Worm (Caenorhabditis elegans) whole organism, L1 larva: ENCODE data around the gene tig-2.

ENCODE experiments used
- alr-1 ChIP-seq: fragments of 200-800 bp; sonication (Bioruptor generic); optimal IDR thresholded peaks from 2 replicates; lab custom pipeline; 2018; ENCODE audit warnings: borderline replicate concordance, mild to moderate bottlenecking, missing genetic modification characterization, missing compliant biosample characterization
- ama-1 ChIP-seq: fragments of 150-350 bp; optimal IDR thresholded peaks from 2 replicates; lab custom pipeline; 2014
- blmp-1 ChIP-seq: fragments of 150-350 bp; optimal IDR thresholded peaks from 2 replicates; lab custom pipeline; 2014; ENCODE audit warnings: missing biosample characterization, missing genetic modification characterization
- ceh-63 ChIP-seq: fragments of 200-800 bp; sonication (Bioruptor generic); optimal IDR thresholded peaks from 2 replicates; lab custom pipeline; 2018; ENCODE audit warnings: mild to moderate bottlenecking, missing genetic modification characterization, missing compliant biosample characterization
- ceh-8 ChIP-seq: fragments of 200-800 bp; sonication (Bioruptor generic); optimal IDR thresholded peaks from 2 replicates; lab custom pipeline; 2018; ENCODE audit warnings: mild to moderate bottlenecking, missing genetic modification characterization, moderate library complexity, missing compliant biosample characterization
- ceh-82 ChIP-seq, 3 experiments: fragments of 150-350 bp in 1 of 3; sonication (generic microtip) in 2 of 3; optimal IDR thresholded peaks; 2 replicates each; lab custom pipeline; 2014 to 2017; ENCODE audit warnings: missing biosample characterization in 3 of 3, missing genetic modification characterization in 3 of 3
- ceh-90 ChIP-seq: sonication (generic microtip); optimal IDR thresholded peaks from 2 replicates; lab custom pipeline; 2016; ENCODE audit warnings: missing genetic modification characterization, missing compliant biosample characterization
- efl-1 ChIP-seq, 4 experiments: fragments of 150-350 bp; optimal IDR thresholded peaks in 3 of 4; peaks in 1 of 4; 1 replicate in 1 of 4; 2 replicates in 3 of 4; lab custom pipeline; 2014; ENCODE audit warnings: missing biosample characterization in 2 of 4, missing genetic modification characterization in 2 of 4, missing genetic modification reagents in 2 of 4
- efl-3 ChIP-seq: fragments of 200-800 bp; sonication (Bioruptor generic); optimal IDR thresholded peaks from 2 replicates; lab custom pipeline; 2018; ENCODE audit warnings: mild to moderate bottlenecking, missing genetic modification characterization, missing compliant biosample characterization
- egl-13 ChIP-seq: sonication (generic microtip); optimal IDR thresholded peaks from 2 replicates; lab custom pipeline; 2016; ENCODE audit warnings: missing genotype, missing genetic modification reagents, missing genetic modification characterization, missing compliant biosample characterization
- egl-27 ChIP-seq, 2 experiments: fragments of 150-350 bp in 1 of 2; sonication (generic microtip); optimal IDR thresholded peaks; 3 replicates each; lab custom pipeline; 2017 to 2018; ENCODE audit warnings: missing biosample characterization in 2 of 2, missing genetic modification characterization in 2 of 2, missing genetic modification reagents in 2 of 2
- elt-2 ChIP-seq: sonication (generic microtip); optimal IDR thresholded peaks from 2 replicates; lab custom pipeline; 2016; ENCODE audit warnings: missing genetic modification characterization, mild to moderate bottlenecking, inconsistent platforms, missing compliant biosample characterization, missing genetic modification reagents
- elt-3 ChIP-seq, 6 experiments: fragments of 150-350 bp in 1 of 6; sonication (generic microtip); optimal IDR thresholded peaks; 2 replicates each; lab custom pipeline; 2017 to 2018; ENCODE audit warnings: missing biosample characterization in 6 of 6, missing genetic modification characterization in 6 of 6, inconsistent platforms in 1 of 6
- grh-1 ChIP-seq: fragments of 200-800 bp; sonication (Bioruptor generic); IDR thresholded peaks from 2 replicates; pipeline ENCODE4 v1.3.6; 2022; ENCODE audit warnings: missing genetic modification reagents, missing genetic modification characterization, missing compliant biosample characterization
- hlh-4 ChIP-seq: sonication (generic microtip); optimal IDR thresholded peaks from 2 replicates; lab custom pipeline; 2016; ENCODE audit warnings: mild to moderate bottlenecking, missing genetic modification characterization, missing compliant biosample characterization
- irx-1 ChIP-seq: sonication (generic microtip); optimal IDR thresholded peaks from 2 replicates; lab custom pipeline; 2016; ENCODE audit warnings: missing genetic modification characterization, missing compliant biosample characterization
- lin-13 ChIP-seq: fragments of 150-350 bp; optimal IDR thresholded peaks from 2 replicates; lab custom pipeline; 2014; ENCODE audit warnings: missing biosample characterization, missing genetic modification reagents, missing genetic modification characterization
- lin-14 ChIP-seq: fragments of 200-800 bp; sonication (Bioruptor generic); optimal IDR thresholded peaks from 2 replicates; lab custom pipeline; 2018; ENCODE audit warnings: mild to moderate bottlenecking, missing genetic modification characterization, moderate library complexity, missing compliant biosample characterization
- lin-15B ChIP-seq: fragments of 150-350 bp; sonication (generic microtip); optimal IDR thresholded peaks from 3 replicates; lab custom pipeline; 2014; ENCODE audit warnings: missing biosample characterization, missing genetic modification characterization
- lsy-2 ChIP-seq, 2 experiments: fragments of 150-350 bp; optimal IDR thresholded peaks; 2 replicates each; lab custom pipeline; 2014; ENCODE audit warnings: missing biosample characterization in 2 of 2, missing genetic modification characterization in 2 of 2
- mab-9 ChIP-seq: fragments of 200-800 bp; sonication (Bioruptor generic); IDR thresholded peaks from 2 replicates; pipeline ENCODE4 v1.3.6; 2022; ENCODE audit warnings: missing genetic modification reagents, missing genetic modification characterization, missing compliant biosample characterization
- mef-2 ChIP-seq: fragments of 150-350 bp; optimal IDR thresholded peaks from 2 replicates; lab custom pipeline; 2014; ENCODE audit warnings: missing biosample characterization, missing genetic modification characterization
- mep-1 ChIP-seq: fragments of 150-350 bp; optimal IDR thresholded peaks from 2 replicates; lab custom pipeline; 2014; ENCODE audit warnings: missing biosample characterization, missing genetic modification characterization
- nhr-12 ChIP-seq: sonication (generic microtip); optimal IDR thresholded peaks from 2 replicates; lab custom pipeline; 2017; ENCODE audit warnings: missing biosample characterization, missing genetic modification characterization
- nhr-20 ChIP-seq: sonication (generic microtip); optimal IDR thresholded peaks from 2 replicates; lab custom pipeline; 2016; ENCODE audit warnings: mild to moderate bottlenecking, missing genetic modification characterization, missing compliant biosample characterization
- nhr-47 ChIP-seq: sonication (generic microtip); optimal IDR thresholded peaks from 2 replicates; lab custom pipeline; 2016; ENCODE audit warnings: mild to moderate bottlenecking, missing genetic modification characterization, moderate library complexity, missing compliant biosample characterization
- pax-3 ChIP-seq: fragments of 200-800 bp; sonication (Bioruptor generic); optimal IDR thresholded peaks from 2 replicates; lab custom pipeline; 2018; ENCODE audit warnings: mild to moderate bottlenecking, missing genetic modification characterization, moderate library complexity, missing compliant biosample characterization
- pqm-1 ChIP-seq: sonication (generic microtip); optimal IDR thresholded peaks from 3 replicates; lab custom pipeline; 2017; ENCODE audit warnings: missing biosample characterization, missing genetic modification characterization
- rnt-1 ChIP-seq: sonication (generic microtip); optimal IDR thresholded peaks from 2 replicates; lab custom pipeline; 2016; ENCODE audit warnings: mild to moderate bottlenecking, missing genetic modification characterization, moderate library complexity, missing compliant biosample characterization
- snu-23 ChIP-seq: sonication (generic microtip); optimal IDR thresholded peaks from 2 replicates; lab custom pipeline; 2016; ENCODE audit warnings: missing genetic modification characterization, missing compliant biosample characterization
- swsn-7 ChIP-seq: sonication (generic microtip); optimal IDR thresholded peaks from 2 replicates; lab custom pipeline; 2016; ENCODE audit warnings: missing genetic modification characterization, missing compliant biosample characterization
- tlp-1 ChIP-seq: fragments of 150-350 bp; optimal IDR thresholded peaks from 2 replicates; lab custom pipeline; 2014; ENCODE audit warnings: missing biosample characterization, missing genetic modification characterization
- xbp-1 ChIP-seq: sonication (generic microtip); optimal IDR thresholded peaks from 2 replicates; lab custom pipeline; 2016; ENCODE audit warnings: missing genetic modification characterization, missing compliant biosample characterization
- zip-4 ChIP-seq: fragments of 200-800 bp; sonication (Bioruptor generic); optimal IDR thresholded peaks from 2 replicates; lab custom pipeline; 2018; ENCODE audit warnings: mild to moderate bottlenecking, missing genetic modification characterization, moderate library complexity, missing compliant biosample characterization
- ztf-11 ChIP-seq, 2 experiments: sonication (generic microtip); optimal IDR thresholded peaks; 2 replicates each; lab custom pipeline; 2016 to 2017; ENCODE audit warnings: missing genetic modification characterization in 2 of 2, missing biosample characterization in 1 of 2, missing compliant biosample characterization in 1 of 2

tig-2 gene

ce11 chrV:4719965-4720364, 10.0 kb downstream of the tig-2 start, which contains the start of gene prx-6 (continued):
- TF ChIP-seq swsn-7 (tag; lab: Kevin White, UChicago) (no peak), efl-1 (optimal IDR thresholded peaks at IDR 0.05; lab: Kevin White, UChicago) (no peak), efl-1 (GFP tag; optimal IDR thresholded peaks at IDR 0.05 in 1 of 2; lab: Kevin White, UChicago) (peak in 1 of 2 experiments; percentile 66), blmp-1 (tag; lab: Kevin White, UChicago) (no peak), pqm-1 (tag; lab: Kevin White, UChicago) (no peak), mef-2 (tag; lab: Kevin White, UChicago) (no peak), ceh-63 (GFP tag; lab: Kevin White, UChicago) (no peak), xbp-1 (no peak), pax-3 (tag; lab: Kevin White, UChicago) (no peak), snu-23 (GFP tag; lab: Kevin White, UChicago) (no peak), lsy-2 (tag; optimal IDR thresholded peaks at IDR 0.05; lab: Kevin White, UChicago) (no peak), lin-13 (GFP tag; lab: Kevin White, UChicago) (no peak), ceh-90 (tag; lab: Kevin White, UChicago) (no peak), mep-1 (no peak), tlp-1 (tag; lab: Kevin White, UChicago) (no peak), efl-3 (GFP tag; lab: Kevin White, UChicago) (no peak), nhr-12 (no peak), alr-1 (no peak), elt-2 (peak; percentile 51), nhr-20 (tag; lab: Kevin White, UChicago) (peak; percentile 42), zip-4 (GFP tag; lab: Kevin White, UChicago) (no peak), egl-13 (tag; lab: Kevin White, UChicago) (no peak), ztf-11 (tag; optimal IDR thresholded peaks at IDR 0.05; lab: Kevin White, UChicago) (no peak), lin-14 (GFP tag; lab: Kevin White, UChicago) (no peak), irx-1 (tag; lab: Kevin White, UChicago) (no peak)

ce11 chrV:4710464-4710863, 19.5 kb downstream of the tig-2 start, which contains the start of gene oac-24:
TSS of gene oac-24 (plus strand) at chrV:4710764.
- TF ChIP-seq egl-13 (tag; lab: Kevin White, UChicago) (no peak), nhr-12 (no peak), efl-1 (optimal IDR thresholded peaks at IDR 0.05; lab: Kevin White, UChicago) (no peak), efl-1 (GFP tag; optimal IDR thresholded peaks at IDR 0.05 in 1 of 2; lab: Kevin White, UChicago) (peak in 1 of 2 experiments; percentile 62), snu-23 (GFP tag; lab: Kevin White, UChicago) (no peak), mab-9 (GFP tag; lab: Robert Waterston, UW) (no peak), hlh-4 (tag; lab: Kevin White, UChicago) (no peak), ama-1 (lab: Kevin White, UChicago) (no peak)

ce11 chrV:4707646-4708045, 22.3 kb downstream of the tig-2 start:
- TF ChIP-seq ama-1 (lab: Kevin White, UChicago) (no peak), nhr-47 (tag; lab: Kevin White, UChicago) (peak; percentile 2), lin-15B (no peak), hlh-4 (tag; lab: Kevin White, UChicago) (peak; percentile 96)

ce11 chrV:4700189-4700588, 29.8 kb downstream of the tig-2 start, which contains the start of gene ZC266.1:
TSS of gene ZC266.1 (minus strand) at chrV:4700289.
- TF ChIP-seq egl-27 (tag; optimal IDR thresholded peaks at IDR 0.05; lab: Kevin White, UChicago) (no peak), grh-1 (no peak), ceh-82 (tag; optimal IDR thresholded peaks at IDR 0.05; lab: Kevin White, UChicago) (no peak), lin-14 (GFP tag; lab: Kevin White, UChicago) (no peak), efl-1 (optimal IDR thresholded peaks at IDR 0.05; lab: Kevin White, UChicago) (no peak), efl-1 (GFP tag; optimal IDR thresholded peaks at IDR 0.05 in 1 of 2; lab: Kevin White, UChicago) (peak in 1 of 2 experiments; percentile 11), rnt-1 (no peak)

ce11 chrV:4698675-4699074, 31.3 kb downstream of the tig-2 start:
- TF ChIP-seq elt-3 (tag; optimal IDR thresholded peaks at IDR 0.05; lab: Kevin White, UChicago) (peak in 1 of 6 experiments; percentile 27), nhr-20 (tag; lab: Kevin White, UChicago) (no peak), elt-2 (no peak), ceh-8 (GFP tag; lab: Kevin White, UChicago) (no peak), egl-27 (tag; optimal IDR thresholded peaks at IDR 0.05; lab: Kevin White, UChicago) (no peak), irx-1 (tag; lab: Kevin White, UChicago) (no peak), blmp-1 (tag; lab: Kevin White, UChicago) (peak; percentile 36), zip-4 (GFP tag; lab: Kevin White, UChicago) (no peak), mef-2 (tag; lab: Kevin White, UChicago) (no peak)
